Fruit fly (Drosophila melanogaster): ENCODE measurements around the gene sina.

The sina gene

dm6 chr3L:16842087-16842567 is 11.4 kb upstream of the sina start, which contains the start of gene TSG101:
Gene TSG101, plus strand, starts transcription at chr3L:16842294.
- no peak for TF ChIP-seq noc (tag; optimal IDR thresholded peaks at IDR 0.05)

DNA sequence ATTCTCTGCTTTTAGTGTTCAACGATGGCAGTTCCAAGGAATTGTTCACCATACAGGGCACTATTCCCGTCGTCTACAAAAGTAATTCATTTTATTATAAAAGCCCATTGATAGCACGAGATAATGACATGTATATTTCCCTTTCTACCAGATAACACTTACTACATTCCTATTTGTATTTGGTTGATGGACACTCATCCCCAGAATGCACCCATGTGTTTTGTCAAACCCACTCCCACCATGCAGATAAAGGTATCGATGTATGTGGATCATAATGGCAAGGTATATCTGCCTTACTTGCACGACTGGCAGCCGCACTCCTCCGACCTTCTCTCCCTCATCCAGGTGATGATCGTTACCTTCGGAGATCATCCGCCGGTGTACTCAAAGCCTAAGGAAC is 10.6 kb upstream of the sina start:
- TF ChIP-seq noc (tag; optimal IDR thresholded peaks at IDR 0.05), result no peak

DNA sequence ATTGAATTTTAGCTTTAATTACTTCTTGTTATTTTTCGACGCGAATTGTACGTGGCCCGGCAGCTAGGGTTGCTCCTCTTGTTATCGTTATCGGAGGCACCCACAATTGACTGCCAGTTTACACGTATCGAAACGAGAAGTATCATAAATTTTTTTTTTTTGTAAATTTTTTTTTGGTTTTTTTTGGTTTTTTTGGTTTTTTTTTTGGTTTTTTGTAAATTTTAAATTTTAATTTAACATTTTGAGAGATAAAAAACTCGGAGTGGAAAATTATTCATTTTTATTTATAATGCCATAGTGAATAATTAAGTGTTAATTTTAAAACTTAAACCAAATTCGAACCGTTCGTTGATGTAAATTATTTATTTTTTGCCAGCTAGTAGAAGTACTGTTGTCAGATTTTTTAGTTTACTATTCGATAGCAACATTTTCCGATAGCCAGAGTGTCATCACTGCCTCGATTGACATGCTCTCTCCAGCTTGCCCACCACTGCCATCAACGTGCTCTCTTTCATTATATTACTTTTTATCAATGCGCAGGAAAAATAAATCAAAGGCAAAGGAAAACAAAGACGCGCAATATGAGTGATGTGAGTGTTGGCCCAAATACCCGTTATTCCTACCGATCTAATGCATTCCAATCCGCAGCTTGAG is 8.5 kb upstream of the sina start, which contains the start of the genes kud and Zcchc7:
TSS of gene kud (minus strand) at position 72 of the 654 bp plus-strand sequence.
TSS of gene Zcchc7 (plus strand) at position 467 of the 654 bp plus-strand sequence.
- peak; percentile 79 for TF ChIP-seq noc (tag; optimal IDR thresholded peaks at IDR 0.05)

- no peak for TF ChIP-seq noc (tag; optimal IDR thresholded peaks at IDR 0.05)
Measured at dm6 chr3L:16845607-16846277, 7.8 kb upstream of the sina start, which contains the start of gene CG32161. Gene CG32161, plus strand, starts transcription at chr3L:16846227.

DNA sequence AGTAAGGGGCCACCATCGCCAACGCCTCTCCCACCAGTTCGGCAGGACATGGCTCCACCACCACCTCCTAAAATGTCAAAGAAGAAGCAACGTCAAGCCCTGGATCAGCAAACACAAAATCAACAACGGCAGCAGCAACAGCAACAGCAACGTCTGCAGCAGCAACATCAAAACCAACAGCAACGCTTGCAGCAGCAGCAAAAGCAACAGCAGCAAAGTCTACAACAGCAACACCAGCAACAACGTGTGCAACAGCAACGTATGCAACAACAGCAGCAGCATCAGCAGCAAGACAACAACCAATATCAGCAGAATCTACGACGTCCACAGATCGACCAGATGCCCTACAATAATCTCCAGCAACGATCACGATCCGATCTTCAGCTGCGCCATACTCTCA is 2.0 kb upstream of the sina start:
- no peak for TF ChIP-seq noc (tag; optimal IDR thresholded peaks at IDR 0.05)

- TF ChIP-seq noc (tag; optimal IDR thresholded peaks at IDR 0.05), result no peak
Measured at dm6 chr3L:16854387-16855033, 959 bp downstream of the sina start.

DNA sequence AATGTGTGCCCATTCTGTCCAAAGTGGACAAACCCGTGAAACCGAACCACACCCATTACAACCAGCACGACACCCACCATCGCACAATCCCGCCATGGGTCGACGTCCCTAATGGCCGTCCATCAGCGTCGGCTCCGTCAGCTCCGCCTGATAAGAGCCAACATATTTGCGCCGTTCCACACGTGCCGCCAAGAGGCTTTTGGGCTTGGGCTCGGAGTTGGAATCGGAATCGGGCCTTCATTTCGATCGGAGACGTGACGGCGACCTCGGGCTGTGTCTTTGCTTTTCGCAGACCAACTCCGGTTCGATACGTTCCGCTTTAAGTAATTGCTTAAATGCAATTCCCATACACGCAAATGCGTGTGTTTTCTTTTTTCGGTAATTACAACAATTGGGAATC is 1.7 kb downstream of the sina start:
- TF ChIP-seq noc (tag; optimal IDR thresholded peaks at IDR 0.05), result no peak

dm6 chr3L:16858780-16859179 is 5.2 kb downstream of the sina start, which contains the start of gene sinah:
Gene sinah, plus strand, starts transcription at chr3L:16859080.
- no peak for TF ChIP-seq noc (tag; optimal IDR thresholded peaks at IDR 0.05)

dm6 chr3L:16860322-16860721 is 6.8 kb downstream of the sina start, which contains the start of gene CG13029:
Gene CG13029, plus strand, starts transcription at chr3L:16860622.
- TF ChIP-seq noc (tag; optimal IDR thresholded peaks at IDR 0.05), result no peak

dm6 chr3L:16860879-16861278 is 7.3 kb downstream of the sina start:
- TF ChIP-seq noc (tag; optimal IDR thresholded peaks at IDR 0.05), result no peak

- TF ChIP-seq noc (tag; optimal IDR thresholded peaks at IDR 0.05), result no peak
Measured at dm6 chr3L:16862284-16862683, 8.7 kb downstream of the sina start, which contains the start of gene Rh4. Gene Rh4, minus strand, starts transcription at chr3L:16862517.

DNA sequence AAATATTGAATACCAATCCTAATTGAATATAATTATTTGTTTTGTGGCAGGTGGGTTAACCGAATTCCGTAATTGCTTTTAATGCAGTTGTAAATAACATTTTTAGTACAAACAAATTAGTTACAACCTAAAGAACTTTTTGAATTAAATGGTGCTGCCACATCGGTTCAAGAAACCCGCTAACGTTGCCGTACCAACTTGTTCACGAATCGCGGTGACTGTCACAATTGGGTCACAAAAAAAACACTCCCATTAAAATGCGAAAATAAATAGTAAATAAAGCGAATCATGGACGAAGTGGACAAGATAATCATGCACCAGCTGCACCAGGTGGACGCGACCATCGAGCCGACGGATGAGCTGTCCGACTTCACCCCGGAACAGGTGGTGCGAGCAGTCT is 9.4 kb downstream of the sina start, which contains the start of gene CG9951:
TSS of gene CG9951 (plus strand) at position 207 of the 400 bp plus-strand sequence.
- TF ChIP-seq noc (tag; optimal IDR thresholded peaks at IDR 0.05), result no peak

DNA sequence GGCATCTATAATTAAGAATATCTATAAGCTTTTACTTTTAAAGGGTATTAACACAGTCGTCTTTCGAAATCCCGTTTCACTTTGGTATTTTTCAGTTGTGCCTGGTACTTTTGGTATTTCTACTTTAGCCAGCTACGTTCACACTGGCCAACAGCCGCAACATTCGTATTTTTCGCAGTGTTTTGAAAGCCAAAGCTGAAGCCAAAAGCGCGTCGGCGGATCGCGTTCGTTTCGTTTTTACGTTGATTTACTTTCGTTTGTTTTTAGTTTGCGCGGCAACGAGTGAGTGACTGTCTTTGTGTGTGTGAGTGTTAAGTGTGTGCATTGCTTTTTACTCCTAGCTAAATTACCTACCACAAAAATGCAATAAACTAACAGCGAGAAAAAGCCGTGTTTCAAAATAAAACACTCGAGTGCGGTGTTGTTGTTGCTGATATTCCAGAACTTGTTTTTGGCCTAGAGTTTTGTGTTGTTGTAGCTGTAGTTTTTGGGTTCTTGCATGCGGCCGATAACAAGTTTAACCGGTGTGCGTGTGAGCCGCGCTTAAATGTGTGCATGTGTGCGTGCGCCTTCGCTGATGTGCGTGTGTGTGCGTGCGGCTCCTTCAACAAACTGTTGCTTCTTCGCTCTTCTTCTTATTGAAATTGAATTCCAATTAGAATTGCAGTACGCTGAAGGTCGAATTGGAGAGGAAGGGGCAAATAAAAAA is 11.7 kb downstream of the sina start, which contains the start of gene Lmpt:
TSS of gene Lmpt (plus strand) at position 173 of the 709 bp plus-strand sequence.
- no peak for TF ChIP-seq noc (tag; optimal IDR thresholded peaks at IDR 0.05)

- no peak for TF ChIP-seq noc (tag; optimal IDR thresholded peaks at IDR 0.05)
Measured at dm6 chr3L:16865832-16866163, 12.2 kb downstream of the sina start.

dm6 chr3L:16867190-16867589 is 13.6 kb downstream of the sina start:
- TF ChIP-seq noc (tag; optimal IDR thresholded peaks at IDR 0.05), result no peak

DNA sequence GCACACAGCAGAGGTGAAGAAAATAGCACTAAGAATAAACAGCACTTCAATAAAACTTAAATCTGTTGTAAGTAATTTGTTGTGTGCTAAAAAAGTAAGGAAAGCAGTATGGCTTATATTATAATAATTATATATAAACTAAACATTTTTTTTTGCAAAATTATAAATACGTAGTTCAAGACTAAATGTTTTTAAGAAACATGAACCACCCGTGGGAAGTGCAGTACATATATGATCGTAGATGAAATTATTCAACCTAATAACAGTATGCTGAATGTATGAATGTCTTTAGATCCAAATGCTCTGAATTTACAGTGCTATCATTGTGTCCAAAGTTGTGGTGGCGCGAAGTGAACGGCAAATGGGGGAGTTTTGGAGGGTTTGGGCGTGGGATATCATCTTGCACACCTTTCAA is 17.2 kb downstream of the sina start:
- no peak for TF ChIP-seq noc (tag; optimal IDR thresholded peaks at IDR 0.05)

All from whole organism, larva.